Worm (Caenorhabditis elegans): ENCODE measurements around the gene her-1.

DNA sequence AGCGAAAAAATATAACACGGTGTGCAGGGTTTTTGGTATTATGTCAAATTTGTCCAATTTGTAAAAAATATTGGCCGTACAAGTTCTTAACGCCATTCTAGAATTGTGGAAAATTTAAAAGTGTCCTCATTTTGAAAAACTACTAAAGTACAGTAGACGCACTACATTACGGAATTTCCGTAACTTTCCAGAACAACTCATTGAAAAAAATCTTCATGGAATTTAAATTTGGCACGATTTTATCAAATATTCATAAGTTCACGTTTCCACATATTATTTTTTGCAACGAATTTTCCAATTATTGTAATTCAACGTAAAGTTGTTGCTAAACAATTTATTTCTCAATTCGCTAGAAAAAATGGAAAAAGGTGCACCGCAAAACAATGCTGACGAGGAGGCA, 18.1 kb downstream of the her-1 start, which contains the start of gene F40F9.3:
- TF ChIP-seq ama-1 (optimal IDR thresholded peaks at IDR 0.05) (no peak), pes-1 (GFP tag; IDR thresholded peaks at IDR 0.05) (no peak)

Measured in whole organism, early embryonic.